Fruit fly (Drosophila melanogaster): ENCODE measurements around the gene nAChRalpha7.

Gene nAChRalpha7

dm6 chrX:19297899-19298784 lies 50.1 kb downstream of the nAChRalpha7 start, which contains the start of gene CG8034 (continued):
- peak; percentile 95 for TF ChIP-seq CG1621 (tag; optimal IDR thresholded peaks at IDR 0.05)
- peak; percentile 93 for TF ChIP-seq Eip93F (GFP tag; optimal IDR thresholded peaks at IDR 0.05)
- TF ChIP-seq eg (GFP tag; IDR thresholded peaks at IDR 0.05), result peak; percentile 95
- peak; percentile 95 for TF ChIP-seq CG11294 (GFP tag; IDR thresholded peaks at IDR 0.05)
- peak; percentile 97 for TF ChIP-seq CG11902 (GFP tag; optimal IDR thresholded peaks at IDR 0.05)
- TF ChIP-seq lz (GFP tag; optimal IDR thresholded peaks at IDR 0.05), result peak; percentile 99
- TF ChIP-seq fd59A (GFP tag; optimal IDR thresholded peaks at IDR 0.05), result peak; percentile 98
- TF ChIP-seq Lpt (GFP tag; optimal IDR thresholded peaks at IDR 0.05), result peak; percentile 98
- peak; percentile 95 for TF ChIP-seq vri (GFP tag; optimal IDR thresholded peaks at IDR 0.05)
- TF ChIP-seq Smox (GFP tag; optimal IDR thresholded peaks at IDR 0.05), result peak; percentile 98
- TF ChIP-seq CG6808 (GFP tag; optimal IDR thresholded peaks at IDR 0.05), result peak; percentile 97
- peak; percentile 96 to 98 for TF ChIP-seq ss (GFP tag; optimal IDR thresholded peaks at IDR 0.05)
- peak; percentile 84 for TF ChIP-seq fkh (GFP tag; optimal IDR thresholded peaks at IDR 0.05)
- peak; percentile 99 for TF ChIP-seq topi (GFP tag; optimal IDR thresholded peaks at IDR 0.05)
- TF ChIP-seq esn (GFP tag; optimal IDR thresholded peaks at IDR 0.05), result peak; percentile 98
- peak; percentile 97 for TF ChIP-seq Ets96B (tag; optimal IDR thresholded peaks at IDR 0.05)
- peak; percentile 98 for TF ChIP-seq pdm3 (GFP tag; optimal IDR thresholded peaks at IDR 0.05)
- peak; percentile 97 for TF ChIP-seq achi (GFP tag; optimal IDR thresholded peaks at IDR 0.05)
- TF ChIP-seq CG15336 (GFP tag; IDR thresholded peaks at IDR 0.05), result peak; percentile 97
- peak; percentile 91 for TF ChIP-seq Blimp-1 (GFP tag; optimal IDR thresholded peaks at IDR 0.05)
- TF ChIP-seq net (GFP tag; optimal IDR thresholded peaks at IDR 0.05), result peak; percentile 98
- TF ChIP-seq Eip78C (GFP tag), result peak; percentile 100
- peak; percentile 98 for TF ChIP-seq Sox14 (GFP tag; optimal IDR thresholded peaks at IDR 0.05)
- TF ChIP-seq OdsH (GFP tag; optimal IDR thresholded peaks at IDR 0.05), result peak; percentile 99
- peak; percentile 98 for TF ChIP-seq CG10631 (GFP tag; optimal IDR thresholded peaks at IDR 0.05)
- peak; percentile 95 for TF ChIP-seq dsx (GFP tag; optimal IDR thresholded peaks at IDR 0.05; ENCODE audit: poor library complexity, severe bottlenecking)
- peak; percentile 97 for TF ChIP-seq Hr39 (GFP tag; optimal IDR thresholded peaks at IDR 0.05)

DNA sequence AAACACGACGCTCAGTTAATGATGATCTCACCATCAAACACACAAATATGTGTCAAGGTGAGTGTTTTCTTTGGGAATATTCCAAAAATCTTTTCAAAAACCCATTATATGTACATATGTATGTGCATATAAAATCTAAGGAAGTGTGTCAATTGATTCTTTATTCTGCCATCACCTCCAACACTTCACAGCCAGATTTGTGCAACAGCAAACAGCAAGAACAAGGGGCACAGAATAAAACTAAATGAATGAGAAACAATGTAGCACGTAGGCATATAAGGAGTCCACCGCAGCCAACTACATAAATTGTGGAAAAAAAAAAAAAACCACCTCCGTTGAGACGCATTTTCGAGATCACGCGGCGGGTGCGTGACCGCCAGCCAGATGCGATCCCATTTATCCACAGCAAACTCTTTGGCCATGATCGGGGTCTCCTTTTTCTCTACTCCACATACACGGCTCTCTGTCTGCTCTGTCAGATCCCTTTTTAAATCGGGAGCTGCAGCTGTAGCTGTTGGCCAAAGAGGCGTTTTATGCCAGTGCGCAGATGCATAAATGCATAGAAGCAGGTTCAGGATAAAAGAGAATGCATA lies 52.3 kb downstream of the nAChRalpha7 start:
- TF ChIP-seq CG7368 (GFP tag; optimal IDR thresholded peaks at IDR 0.05) (no peak), ss (GFP tag; optimal IDR thresholded peaks at IDR 0.05) (peak; percentile 23 to 50), dsx (GFP tag; optimal IDR thresholded peaks at IDR 0.05; ENCODE audit: poor library complexity, severe bottlenecking) (peak; percentile 94), Lpt (GFP tag; optimal IDR thresholded peaks at IDR 0.05) (no peak), CG6276 (GFP tag; optimal IDR thresholded peaks at IDR 0.05) (no peak), esn (GFP tag; optimal IDR thresholded peaks at IDR 0.05) (no peak), vri (GFP tag; optimal IDR thresholded peaks at IDR 0.05) (no peak), CG11762 (GFP tag; optimal IDR thresholded peaks at IDR 0.05; ENCODE audit: insufficient read depth) (no peak), CG8319 (GFP tag; optimal IDR thresholded peaks at IDR 0.05) (peak; percentile 98)

dm6 chrX:19294953-19295352 lies 53.3 kb downstream of the nAChRalpha7 start:
- TF ChIP-seq CG8119 (GFP tag; IDR thresholded peaks at IDR 0.05), result no peak
- no peak for TF ChIP-seq CG15336 (GFP tag; IDR thresholded peaks at IDR 0.05)
- TF ChIP-seq salr (GFP tag; optimal IDR thresholded peaks at IDR 0.05), result no peak
- TF ChIP-seq Lpt (GFP tag; optimal IDR thresholded peaks at IDR 0.05), result no peak
- TF ChIP-seq CG8632 (GFP tag; optimal IDR thresholded peaks at IDR 0.05), result no peak
- TF ChIP-seq CG10631 (GFP tag; optimal IDR thresholded peaks at IDR 0.05), result no peak
- no peak for TF ChIP-seq CG6808 (GFP tag; optimal IDR thresholded peaks at IDR 0.05)
- no peak for TF ChIP-seq CG11294 (GFP tag; IDR thresholded peaks at IDR 0.05)
- TF ChIP-seq achi (GFP tag; optimal IDR thresholded peaks at IDR 0.05), result no peak
- TF ChIP-seq Hr4 (GFP tag; optimal IDR thresholded peaks at IDR 0.05), result no peak
- no peak for TF ChIP-seq CG9139 (GFP tag; optimal IDR thresholded peaks at IDR 0.05)
- TF ChIP-seq svp (GFP tag), result no peak
- TF ChIP-seq CG10669 (GFP tag; optimal IDR thresholded peaks at IDR 0.05), result no peak
- TF ChIP-seq Eip93F (GFP tag; optimal IDR thresholded peaks at IDR 0.05), result no peak
- TF ChIP-seq CG1621 (tag; optimal IDR thresholded peaks at IDR 0.05), result no peak
- no peak for TF ChIP-seq CG6276 (GFP tag; optimal IDR thresholded peaks at IDR 0.05)
